Fruit fly (Drosophila melanogaster) whole organism, prepupa: Measurements from ENCODE around the gene smg.

ENCODE experiments used
- CG10631 ChIP-seq: fragments of 200-800 bp; sonication (Bioruptor generic); optimal IDR thresholded peaks from 2 replicates; lab custom pipeline; 2016; ENCODE audit warnings: missing biosample characterization, missing genetic modification characterization
- CG11294 ChIP-seq: fragments of 200-800 bp; sonication (Bioruptor generic); IDR thresholded peaks from 2 replicates; pipeline ENCODE4 v1.3.6; 2022; ENCODE audit warnings: missing biosample characterization, missing genetic modification characterization
- CG11762 ChIP-seq: fragments of 200-800 bp; sonication (Bioruptor generic); optimal IDR thresholded peaks from 3 replicates; lab custom pipeline; 2016; ENCODE audit warnings: missing biosample characterization, missing genetic modification characterization; ENCODE audit not compliant: insufficient read depth
- CG15336 ChIP-seq: fragments of 200-800 bp; sonication (Bioruptor generic); IDR thresholded peaks from 2 replicates; pipeline ENCODE4 v1.3.6; 2022; ENCODE audit warnings: missing biosample characterization, missing genetic modification characterization
- CG16779 ChIP-seq: fragments of 200-800 bp; sonication (Bioruptor generic); optimal IDR thresholded peaks from 3 replicates; lab custom pipeline; 2017; ENCODE audit warnings: missing biosample characterization, mild to moderate bottlenecking, missing genetic modification characterization
- CG32006 ChIP-seq: fragments of 200-800 bp; sonication (Bioruptor generic); optimal IDR thresholded peaks from 3 replicates; lab custom pipeline; 2017; ENCODE audit warnings: missing biosample characterization, mild to moderate bottlenecking, missing genetic modification characterization
- CG34406 ChIP-seq: fragments of 200-800 bp; sonication (Bioruptor generic); optimal IDR thresholded peaks from 3 replicates; lab custom pipeline; 2016; ENCODE audit warnings: missing biosample characterization, missing genetic modification characterization
- CG6163 ChIP-seq: fragments of 200-800 bp; sonication (Bioruptor generic); IDR thresholded peaks from 3 replicates; pipeline ENCODE4 v1.3.6; 2022; ENCODE audit warnings: missing biosample characterization, missing genetic modification characterization
- CG6792 ChIP-seq: fragments of 200-800 bp; sonication (Bioruptor generic); optimal IDR thresholded peaks from 3 replicates; lab custom pipeline; 2016; ENCODE audit warnings: missing biosample characterization, missing genetic modification characterization
- CG6808 ChIP-seq: fragments of 200-800 bp; sonication (Bioruptor generic); optimal IDR thresholded peaks from 3 replicates; lab custom pipeline; 2017; ENCODE audit warnings: missing biosample characterization, missing genetic modification characterization, mild to moderate bottlenecking, moderate library complexity, missing genetic modification reagents
- CG6854 ChIP-seq: fragments of 200-800 bp; sonication (Bioruptor generic); optimal IDR thresholded peaks from 2 replicates; lab custom pipeline; 2017; ENCODE audit warnings: missing biosample characterization, mild to moderate bottlenecking, missing genetic modification characterization
- CG8119 ChIP-seq: fragments of 200-800 bp; sonication (Bioruptor generic); IDR thresholded peaks from 3 replicates; pipeline ENCODE4 v1.3.6; 2022; ENCODE audit warnings: missing biosample characterization, missing genetic modification characterization
- CG8319 ChIP-seq: fragments of 200-800 bp; sonication (Bioruptor generic); optimal IDR thresholded peaks from 3 replicates; lab custom pipeline; 2016; ENCODE audit warnings: missing biosample characterization, missing genetic modification characterization
- CG8632 ChIP-seq: fragments of 200-800 bp; sonication (Bioruptor generic); optimal IDR thresholded peaks from 3 replicates; lab custom pipeline; 2016; ENCODE audit warnings: missing biosample characterization, missing genetic modification characterization
- CG9139 ChIP-seq: fragments of 200-800 bp; sonication (Bioruptor generic); optimal IDR thresholded peaks from 3 replicates; lab custom pipeline; 2017; ENCODE audit warnings: missing biosample characterization, mild to moderate bottlenecking, missing genetic modification characterization
- Eip78C ChIP-seq: fragments of 200-800 bp; sonication (Bioruptor generic); peaks from one replicate; lab custom pipeline; 2016; ENCODE audit warnings: missing biosample characterization, missing genetic modification characterization
- Eip93F ChIP-seq: fragments of 200-800 bp; sonication (Bioruptor generic); optimal IDR thresholded peaks from 2 replicates; lab custom pipeline; 2016; ENCODE audit warnings: missing biosample characterization, mild to moderate bottlenecking, missing genetic modification characterization
- Ets21C ChIP-seq: fragments of 200-800 bp; sonication (Bioruptor generic); optimal IDR thresholded peaks from 3 replicates; lab custom pipeline; 2016; ENCODE audit warnings: missing biosample characterization, missing genetic modification characterization
- Ets96B ChIP-seq: fragments of 200-800 bp; optimal IDR thresholded peaks from 2 replicates; lab custom pipeline; 2019; ENCODE audit warnings: missing biosample characterization, mild to moderate bottlenecking, missing genetic modification characterization, moderate library complexity
- Gug ChIP-seq: fragments of 200-800 bp; sonication (Bioruptor generic); IDR thresholded peaks from 2 replicates; pipeline ENCODE4 v1.3.6; 2022; ENCODE audit warnings: missing biosample characterization, missing genetic modification characterization
- Hr38 ChIP-seq: sonication (Bioruptor generic); optimal IDR thresholded peaks from 2 replicates; lab custom pipeline; 2016; ENCODE audit warnings: missing biosample characterization, missing genetic modification characterization
- Hr4 ChIP-seq: fragments of 200-800 bp; sonication (Bioruptor generic); optimal IDR thresholded peaks from 3 replicates; lab custom pipeline; 2016; ENCODE audit warnings: missing biosample characterization, missing genetic modification characterization
- Lpt ChIP-seq: fragments of 200-800 bp; sonication (Bioruptor generic); optimal IDR thresholded peaks from 3 replicates; lab custom pipeline; 2016; ENCODE audit warnings: missing biosample characterization, missing genetic modification characterization
- Met ChIP-seq: fragments of 200-800 bp; sonication (Bioruptor generic); optimal IDR thresholded peaks from 3 replicates; lab custom pipeline; 2016; ENCODE audit warnings: missing biosample characterization, missing genetic modification characterization
- OdsH ChIP-seq: fragments of 200-800 bp; sonication (Bioruptor generic); optimal IDR thresholded peaks from 3 replicates; lab custom pipeline; 2016; ENCODE audit warnings: missing biosample characterization, missing genetic modification characterization
- Sox14 ChIP-seq: fragments of 200-800 bp; sonication (Bioruptor generic); optimal IDR thresholded peaks from 3 replicates; lab custom pipeline; 2016; ENCODE audit warnings: missing biosample characterization, missing genetic modification characterization
- Sox15 ChIP-seq: fragments of 200-800 bp; sonication (Bioruptor generic); optimal IDR thresholded peaks from 3 replicates; lab custom pipeline; 2016; ENCODE audit warnings: missing biosample characterization, missing genetic modification characterization
- acj6 ChIP-seq: fragments of 200-800 bp; sonication (Bioruptor generic); optimal IDR thresholded peaks from 3 replicates; lab custom pipeline; 2016; ENCODE audit warnings: missing biosample characterization, missing genetic modification characterization
- cyc ChIP-seq: fragments of 200-800 bp; sonication (Bioruptor generic); optimal IDR thresholded peaks from 3 replicates; lab custom pipeline; 2016; ENCODE audit warnings: missing biosample characterization, missing genetic modification characterization
- dsx ChIP-seq: fragments of 200-800 bp; optimal IDR thresholded peaks from 3 replicates; lab custom pipeline; 2019; ENCODE audit warnings: missing biosample characterization, mild to moderate bottlenecking, missing genetic modification characterization, moderate library complexity; ENCODE audit not compliant: poor library complexity, severe bottlenecking
- eg ChIP-seq: fragments of 200-800 bp; sonication (Bioruptor generic); IDR thresholded peaks from 3 replicates; pipeline ENCODE4 v1.3.6; 2022; ENCODE audit warnings: missing biosample characterization, missing genetic modification characterization
- fd85E ChIP-seq: fragments of 200-800 bp; sonication (Bioruptor generic); optimal IDR thresholded peaks from 3 replicates; lab custom pipeline; 2016; ENCODE audit warnings: missing biosample characterization, missing genetic modification characterization
- fkh ChIP-seq: fragments of 200-800 bp; sonication (Bioruptor generic); optimal IDR thresholded peaks from 3 replicates; lab custom pipeline; 2017; ENCODE audit warnings: missing biosample characterization, mild to moderate bottlenecking, missing genetic modification characterization, moderate library complexity
- lz ChIP-seq: fragments of 200-800 bp; sonication (Bioruptor generic); optimal IDR thresholded peaks from 3 replicates; lab custom pipeline; 2016; ENCODE audit warnings: missing biosample characterization, missing genetic modification characterization
- net ChIP-seq: fragments of 200-800 bp; sonication (Bioruptor generic); optimal IDR thresholded peaks from 3 replicates; lab custom pipeline; 2016; ENCODE audit warnings: missing biosample characterization, missing genetic modification characterization
- salr ChIP-seq, 2 experiments: fragments of 200-800 bp; sonication (Bioruptor generic); optimal IDR thresholded peaks; 3 replicates each; lab custom pipeline; 2016 to 2018; ENCODE audit warnings: missing biosample characterization in 2 of 2, missing genetic modification characterization in 2 of 2, mild to moderate bottlenecking in 1 of 2
- svp ChIP-seq: fragments of 200-800 bp; sonication (Bioruptor generic); peaks from one replicate; lab custom pipeline; 2016; ENCODE audit warnings: missing biosample characterization, missing genetic modification characterization

The smg gene

DNA sequence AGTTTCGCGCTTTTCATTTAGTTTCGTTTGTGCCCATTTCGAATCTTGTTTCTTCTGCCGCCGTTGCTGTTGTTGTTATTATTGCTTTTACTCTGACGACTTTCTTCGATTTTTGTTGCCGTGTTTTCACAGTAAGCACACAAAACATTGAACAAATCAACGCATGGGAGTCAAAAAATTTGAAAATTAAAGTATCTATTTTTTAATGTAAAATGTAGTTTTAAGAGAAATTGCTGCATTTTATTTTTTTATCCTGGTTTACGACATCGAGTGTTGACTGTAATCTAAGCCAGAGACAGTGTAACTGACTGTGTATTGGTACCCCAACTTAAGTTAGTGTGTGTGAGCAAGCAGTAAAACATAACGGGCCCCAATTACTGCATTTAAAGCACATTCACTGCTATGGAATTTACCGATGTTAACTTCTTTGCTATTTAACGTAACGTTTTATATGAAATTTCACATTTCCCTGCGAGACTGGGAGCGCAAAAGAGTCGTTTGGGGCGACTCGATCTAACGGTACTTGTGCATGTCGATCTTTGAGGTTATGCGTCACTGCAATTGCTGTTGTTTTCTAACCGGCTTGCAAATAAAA, 1.5 kb downstream of the smg start (continued):
- peak; percentile 31 for TF ChIP-seq fd85E (GFP tag; lab: Kevin White, UChicago)
- peak; percentile 87 for TF ChIP-seq net (GFP tag; lab: Kevin White, UChicago)
- TF ChIP-seq Sox15 (GFP tag; lab: Kevin White, UChicago) = peak; percentile 66
- TF ChIP-seq CG16779 = no peak
- TF ChIP-seq svp (GFP tag; lab: Kevin White, UChicago) = peak; percentile 95
- TF ChIP-seq CG9139 (GFP tag; lab: Kevin White, UChicago) = no peak
- peak; percentile 97 for TF ChIP-seq Hr4 (GFP tag; lab: Kevin White, UChicago)
- TF ChIP-seq Hr38 (GFP tag; lab: Kevin White, UChicago) = peak; percentile 75
- peak; percentile 90 for TF ChIP-seq OdsH (GFP tag; lab: Kevin White, UChicago)
- no peak for TF ChIP-seq CG6854
- TF ChIP-seq CG6792 = peak; percentile 89
- TF ChIP-seq acj6 (GFP tag; lab: Kevin White, UChicago) = peak; percentile 87
- peak; percentile 82 for TF ChIP-seq CG34406
- peak; percentile 95 for TF ChIP-seq CG15336 (GFP tag; lab: Robert Waterston, UW)
- peak; percentile 89 for TF ChIP-seq cyc
- TF ChIP-seq CG8319 (GFP tag; lab: Kevin White, UChicago) = peak; percentile 74
- peak; percentile 97 for TF ChIP-seq Eip78C (GFP tag; lab: Kevin White, UChicago)
- TF ChIP-seq CG10631 (GFP tag; lab: Kevin White, UChicago) = no peak
- no peak for TF ChIP-seq dsx (GFP tag; lab: Kevin White, UChicago)
- peak; percentile 86 for TF ChIP-seq Gug
- peak; percentile 82 for TF ChIP-seq Ets21C (GFP tag; lab: Kevin White, UChicago)
- TF ChIP-seq lz (GFP tag; lab: Kevin White, UChicago) = peak; percentile 89
- peak; percentile 97 for TF ChIP-seq CG32006 (GFP tag; lab: Kevin White, UChicago)
- peak in 1 of 2 experiments; percentile 31 for TF ChIP-seq salr (GFP tag; optimal IDR thresholded peaks at IDR 0.05; lab: Kevin White, UChicago)
- peak; percentile 95 for TF ChIP-seq CG8119 (GFP tag; lab: Robert Waterston, UW)
- TF ChIP-seq Met (GFP tag; lab: Kevin White, UChicago) = no peak
- TF ChIP-seq Sox14 (GFP tag; lab: Kevin White, UChicago) = peak; percentile 87
- peak; percentile 91 for TF ChIP-seq Lpt (GFP tag; lab: Kevin White, UChicago)
- TF ChIP-seq eg (GFP tag; lab: Robert Waterston, UW) = peak; percentile 97
- TF ChIP-seq Ets96B (tag; lab: Kevin White, UChicago) = peak; percentile 64
- peak; percentile 82 for TF ChIP-seq CG8632 (GFP tag; lab: Kevin White, UChicago)
- TF ChIP-seq CG11762 (GFP tag; lab: Kevin White, UChicago) = peak; percentile 74

DNA sequence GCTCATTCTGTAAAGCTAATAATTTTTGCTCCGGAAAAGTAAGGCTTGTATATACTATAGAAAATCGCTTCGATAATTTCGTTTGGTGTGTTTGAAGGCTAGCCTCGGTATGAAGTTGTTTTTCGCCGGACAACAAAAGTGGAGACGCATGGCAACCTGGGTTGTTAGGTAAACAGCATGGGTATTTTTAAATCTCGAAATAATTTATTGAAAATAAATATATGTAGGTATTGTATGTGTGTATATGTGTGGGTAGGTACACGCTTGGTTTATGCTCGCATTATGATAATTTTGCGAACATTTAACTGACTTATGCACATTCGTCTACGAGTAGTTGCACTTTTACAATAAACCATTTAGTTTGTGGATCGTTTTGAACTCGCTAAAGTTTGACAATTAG, 7.7 kb downstream of the smg start, which contains the start of gene CG5280:
TSS of gene CG5280 (minus strand) at position 101 of the 400 bp plus-strand sequence.
- TF ChIP-seq dsx (GFP tag; lab: Kevin White, UChicago) = no peak
- no peak for TF ChIP-seq lz (GFP tag; lab: Kevin White, UChicago)
- TF ChIP-seq Hr4 (GFP tag; lab: Kevin White, UChicago) = no peak
- TF ChIP-seq, all 60 proteins: peak for 0

DNA sequence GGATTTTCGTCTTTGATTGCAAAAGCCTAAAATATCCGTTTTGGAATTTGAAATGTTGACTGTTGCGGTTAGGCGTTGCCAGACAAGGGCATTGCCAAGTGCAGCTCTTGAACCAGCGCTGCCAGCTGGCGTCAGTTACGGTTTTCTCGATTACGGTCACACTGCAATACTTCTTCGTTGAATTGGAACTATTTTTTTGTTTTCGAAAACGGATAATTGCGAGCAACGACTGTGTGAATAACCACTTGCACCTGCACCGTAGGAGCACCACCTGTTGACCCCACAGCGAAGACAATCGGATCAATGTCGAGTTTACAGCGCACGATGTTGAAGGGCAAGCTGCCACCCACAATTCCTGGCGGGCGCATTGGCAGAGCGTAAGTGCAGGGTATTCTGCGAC, 11.2 kb downstream of the smg start, which contains the start of gene CG5068:
TSS of gene CG5068 (plus strand) at position 129 of the 400 bp plus-strand sequence.
- TF ChIP-seq fkh (GFP tag; lab: Kevin White, UChicago) (peak; percentile 13), CG32006 (GFP tag; lab: Kevin White, UChicago) (no peak)
- TF ChIP-seq, all 60 proteins: peak for 1

DNA sequence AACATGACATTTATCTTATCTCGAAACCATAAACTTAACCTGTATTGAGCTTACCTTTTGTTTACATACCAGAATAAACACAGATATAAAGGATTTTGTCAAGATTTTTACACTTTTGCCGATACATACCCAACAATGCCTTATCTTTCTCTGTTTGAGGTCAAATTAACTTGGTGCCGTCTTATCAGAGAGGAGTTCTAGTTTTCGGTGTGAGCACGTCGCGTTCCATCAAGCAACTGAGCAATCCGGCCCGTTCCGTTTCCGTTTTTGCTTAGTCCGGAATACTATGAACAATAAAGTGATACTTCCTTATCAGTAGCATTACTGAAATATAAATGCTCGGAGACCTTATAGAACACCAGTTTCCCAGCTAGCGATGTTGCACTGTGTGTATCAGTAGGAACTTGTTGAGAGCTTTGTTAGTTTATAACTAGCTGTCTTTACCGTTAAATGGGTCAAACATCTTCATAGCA, 11.9 kb downstream of the smg start, which contains the start of gene Galk:
TSS of gene Galk (minus strand) at position 244 of the 473 bp plus-strand sequence.
- TF ChIP-seq svp (GFP tag; lab: Kevin White, UChicago) (no peak), fkh (GFP tag; lab: Kevin White, UChicago) (peak; percentile 78), CG9139 (GFP tag; lab: Kevin White, UChicago) (no peak), CG6163 (0 out of 3 replicates have a peak, but pooled peaks have one; percentile 24), eg (GFP tag; lab: Robert Waterston, UW) (no peak), Hr4 (GFP tag; lab: Kevin White, UChicago) (no peak), Eip93F (GFP tag; lab: Kevin White, UChicago) (no peak), CG15336 (GFP tag; lab: Robert Waterston, UW) (0 out of 2 replicates have a peak, but pooled peaks have one; percentile 14), CG11294 (GFP tag; lab: Robert Waterston, UW) (0 out of 2 replicates have a peak, but pooled peaks have one; percentile 32), CG6808 (GFP tag; lab: Kevin White, UChicago) (no peak)
- TF ChIP-seq, all 60 proteins: peak for 4
